Fruit fly (Drosophila melanogaster): ENCODE results near the gene CCT1.
A peak's percentile ranks its signal among the peaks of the same experiment; 100 is the strongest.

Gene CCT1

dm6 chr3R:22536504-22537423, 45.5 kb upstream of the CCT1 start (continued):
- peak; percentile 11 for TF ChIP-seq CG12071 (GFP tag; optimal IDR thresholded peaks at IDR 0.05)
- TF ChIP-seq unpg (GFP tag; optimal IDR thresholded peaks at IDR 0.05) = peak; percentile 72
- TF ChIP-seq bbx (GFP tag; IDR thresholded peaks at IDR 0.05; ENCODE audit: partially characterized antibody) = no peak
- TF ChIP-seq salm (tag; optimal IDR thresholded peaks at IDR 0.05) = peak; percentile 12
- no peak for TF ChIP-seq HLH54F (GFP tag; optimal IDR thresholded peaks at IDR 0.05)
- no peak for TF ChIP-seq MESR4 (GFP tag; optimal IDR thresholded peaks at IDR 0.05)
- no peak for TF ChIP-seq CG31388 (GFP tag; optimal IDR thresholded peaks at IDR 0.05)
- no peak for TF ChIP-seq Kr (GFP tag; optimal IDR thresholded peaks at IDR 0.05)
- TF ChIP-seq Six4 (GFP tag; optimal IDR thresholded peaks at IDR 0.05) = no peak
- TF ChIP-seq CG14050 (GFP tag; IDR thresholded peaks at IDR 0.05) = peak; percentile 40; the same call in 1 of the 3 replicates
- TF ChIP-seq HLH4C (GFP tag; IDR thresholded peaks at IDR 0.05; ENCODE audit: partially characterized antibody) = no peak
- TF ChIP-seq sd (tag; optimal IDR thresholded peaks at IDR 0.05) = peak; percentile 86
- peak; percentile 67 for TF ChIP-seq Sox102F (GFP tag; optimal IDR thresholded peaks at IDR 0.05)
- no peak for TF ChIP-seq eyg (GFP tag; optimal IDR thresholded peaks at IDR 0.05)
- peak; percentile 66 for TF ChIP-seq Ptx1 (GFP tag; IDR thresholded peaks at IDR 0.05)
- peak; percentile 40; the same call in 1 of the 2 replicates for TF ChIP-seq Oaz (GFP tag; IDR thresholded peaks at IDR 0.05)
- no peak for TF ChIP-seq CG9932 (GFP tag; IDR thresholded peaks at IDR 0.05)
- peak; percentile 32; the same call in 1 of the 2 replicates for TF ChIP-seq Atf6 (GFP tag; IDR thresholded peaks at IDR 0.05)
- no peak for TF ChIP-seq gt (GFP tag; IDR thresholded peaks at IDR 0.05)
- no peak for TF ChIP-seq Antp (GFP tag; optimal IDR thresholded peaks at IDR 0.05)
- peak; percentile 55 for TF ChIP-seq Oli (tag; optimal IDR thresholded peaks at IDR 0.05)
- peak; percentile 22 for TF ChIP-seq ind (GFP tag; optimal IDR thresholded peaks at IDR 0.05)
- peak; percentile 42 for TF ChIP-seq CG17385 (GFP tag; optimal IDR thresholded peaks at IDR 0.05)
- TF ChIP-seq H2.0 (GFP tag; IDR thresholded peaks at IDR 0.05) = 0 out of 2 replicates have a peak, but pooled peaks have one; percentile 9
- TF ChIP-seq Bdp1 (GFP tag; optimal IDR thresholded peaks at IDR 0.05) = no peak
- TF ChIP-seq CG2889 (GFP tag; IDR thresholded peaks at IDR 0.05) = 0 out of 3 replicates have a peak, but pooled peaks have one; percentile 30
- peak; percentile 62; the same call in 1 of the 3 replicates for TF ChIP-seq ci (GFP tag; IDR thresholded peaks at IDR 0.05)
- TF ChIP-seq abd-A (tag; optimal IDR thresholded peaks at IDR 0.05) = peak; percentile 17
- peak in 1 of 2 experiments; percentile 77 for TF ChIP-seq Hr51 (GFP tag; optimal IDR thresholded peaks at IDR 0.05)
- 0 out of 3 replicates have a peak, but pooled peaks have one; percentile 49 for TF ChIP-seq CG17361 (GFP tag; IDR thresholded peaks at IDR 0.05)
- TF ChIP-seq Med (GFP tag) = peak; percentile 82
- TF ChIP-seq emc (GFP tag; optimal IDR thresholded peaks at IDR 0.05) = no peak
- TF ChIP-seq CG15601 (tag; optimal IDR thresholded peaks at IDR 0.05) = peak; percentile 20
- TF ChIP-seq sens (GFP tag) = peak; percentile 89
- TF ChIP-seq CG5180 (GFP tag; optimal IDR thresholded peaks at IDR 0.05) = peak; percentile 27
- TF ChIP-seq danr (GFP tag; IDR thresholded peaks at IDR 0.05) = 0 out of 2 replicates have a peak, but pooled peaks have one; percentile 12
- TF ChIP-seq vnd (GFP tag; IDR thresholded peaks at IDR 0.05; ENCODE audit: partially characterized antibody) = no peak
- peak; percentile 35; the same call in 1 of the 3 replicates for TF ChIP-seq tgo (GFP tag; IDR thresholded peaks at IDR 0.05)
- no peak for TF ChIP-seq klu (GFP tag; IDR thresholded peaks at IDR 0.05)
- TF ChIP-seq CG7745 (tag; optimal IDR thresholded peaks at IDR 0.05) = no peak
- 0 out of 3 replicates have a peak, but pooled peaks have one; percentile 31 for TF ChIP-seq CG3726 (GFP tag; IDR thresholded peaks at IDR 0.05)
- no peak for TF ChIP-seq eve (GFP tag; optimal IDR thresholded peaks at IDR 0.05)
- peak; percentile 28 for TF ChIP-seq bcd (GFP tag; optimal IDR thresholded peaks at IDR 0.05)
- TF ChIP-seq CG11456 (GFP tag; IDR thresholded peaks at IDR 0.05) = no peak
- TF ChIP-seq Neu2 (GFP tag; optimal IDR thresholded peaks at IDR 0.05; ENCODE audit: borderline replicate concordance) = no peak
- no peak for TF ChIP-seq ftz-f1 (GFP tag; optimal IDR thresholded peaks at IDR 0.05)
- no peak for TF ChIP-seq Mad (GFP tag; optimal IDR thresholded peaks at IDR 0.05)
- no peak for TF ChIP-seq CG14710 (tag; optimal IDR thresholded peaks at IDR 0.05)
